Worm (Caenorhabditis elegans) whole organism, L3 larva: ENCODE data around the gene C11E4.8.
A peak's percentile ranks its signal among the peaks of the same experiment; 100 is the strongest.

Experiments used
- R02D3.7 ChIP-seq: fragments of 150-350 bp; optimal IDR thresholded peaks from 2 replicates; lab custom pipeline; 2014; ENCODE audit warnings: missing biosample characterization, missing genetic modification characterization
- ZK546.5 ChIP-seq: sonication (generic microtip); optimal IDR thresholded peaks from 2 replicates; lab custom pipeline; 2017; ENCODE audit warnings: missing biosample characterization, missing genetic modification characterization
- aly-2 ChIP-seq: fragments of 150-350 bp; optimal IDR thresholded peaks from 2 replicates; lab custom pipeline; 2014; ENCODE audit warnings: missing biosample characterization, missing genetic modification characterization
- ama-1 ChIP-seq: fragments of 150-350 bp; optimal IDR thresholded peaks from 2 replicates; lab custom pipeline; 2018
- ceh-28 ChIP-seq: fragments of 150-350 bp; optimal IDR thresholded peaks from 2 replicates; lab custom pipeline; 2014; ENCODE audit warnings: missing biosample characterization, missing genetic modification reagents, missing genetic modification characterization
- ceh-82 ChIP-seq: fragments of 150-350 bp; optimal IDR thresholded peaks from 2 replicates; lab custom pipeline; 2014; ENCODE audit warnings: missing biosample characterization, missing genetic modification characterization
- ceh-9 ChIP-seq: sonication (generic microtip); optimal IDR thresholded peaks from 2 replicates; lab custom pipeline; 2018; ENCODE audit warnings: missing biosample characterization, missing genetic modification characterization
- daf-12 ChIP-seq: fragments of 150-350 bp; optimal IDR thresholded peaks from 2 replicates; lab custom pipeline; 2014; ENCODE audit warnings: missing biosample characterization, missing genetic modification reagents, missing genetic modification characterization
- egl-5 ChIP-seq: fragments of 150-350 bp; optimal IDR thresholded peaks from 2 replicates; lab custom pipeline; 2017; ENCODE audit warnings: missing biosample characterization, missing genetic modification reagents, missing genetic modification characterization, inconsistent platforms
- elt-1 ChIP-seq: fragments of 150-350 bp; optimal IDR thresholded peaks from 2 replicates; lab custom pipeline; 2014; ENCODE audit warnings: missing biosample characterization, missing genetic modification characterization
- elt-3 ChIP-seq, 3 experiments: fragments of 150-350 bp in 1 of 3; sonication (generic microtip) in 2 of 3; optimal IDR thresholded peaks; 2 replicates in 2 of 3; 4 replicates in 1 of 3; lab custom pipeline; 2014 to 2017; ENCODE audit warnings: missing biosample characterization in 3 of 3, missing genetic modification characterization in 3 of 3
- fkh-10 ChIP-seq: sonication (generic microtip); optimal IDR thresholded peaks from 2 replicates; lab custom pipeline; 2017; ENCODE audit warnings: missing biosample characterization, missing genetic modification reagents, missing genetic modification characterization
- fkh-2 ChIP-seq: fragments of 150-350 bp; optimal IDR thresholded peaks from 2 replicates; lab custom pipeline; 2014; ENCODE audit warnings: missing biosample characterization, missing genetic modification reagents, missing genetic modification characterization
- fos-1 ChIP-seq: fragments of 150-350 bp; optimal IDR thresholded peaks from 2 replicates; lab custom pipeline; 2014; ENCODE audit warnings: missing biosample characterization, missing genetic modification characterization
- hmg-11 ChIP-seq: sonication (generic microtip); optimal IDR thresholded peaks from 2 replicates; lab custom pipeline; 2016; ENCODE audit warnings: missing genetic modification characterization, missing compliant biosample characterization
- jun-1 ChIP-seq: fragments of 150-350 bp; optimal IDR thresholded peaks from 2 replicates; lab custom pipeline; 2014; ENCODE audit warnings: missing biosample characterization, missing genetic modification reagents, missing genetic modification characterization
- lin-39 ChIP-seq: fragments of 150-350 bp; optimal IDR thresholded peaks from 2 replicates; lab custom pipeline; 2018; ENCODE audit warnings: missing biosample characterization, missing genetic modification reagents, missing genetic modification characterization
- lsy-12 ChIP-seq: sonication (generic microtip); optimal IDR thresholded peaks from 2 replicates; lab custom pipeline; 2016; ENCODE audit warnings: mild to moderate bottlenecking, missing genetic modification characterization, missing compliant biosample characterization
- mdl-1 ChIP-seq: fragments of 150-350 bp; optimal IDR thresholded peaks from 2 replicates; lab custom pipeline; 2014; ENCODE audit warnings: missing biosample characterization, missing genetic modification characterization
- mml-1 ChIP-seq: fragments of 150-350 bp; sonication (generic microtip); optimal IDR thresholded peaks from 3 replicates; lab custom pipeline; 2014; ENCODE audit warnings: missing biosample characterization, missing genetic modification characterization
- nfya-1 ChIP-seq: sonication (generic microtip); optimal IDR thresholded peaks from 2 replicates; lab custom pipeline; 2017; ENCODE audit warnings: missing genetic modification characterization, mild to moderate bottlenecking, missing compliant biosample characterization, antibody characterized with exemption, moderate library complexity; ENCODE audit not compliant: insufficient read depth
- nhr-11 ChIP-seq: fragments of 150-350 bp; optimal IDR thresholded peaks from 2 replicates; lab custom pipeline; 2014; ENCODE audit warnings: missing biosample characterization, missing genetic modification characterization
- nhr-23 ChIP-seq: fragments of 150-350 bp; optimal IDR thresholded peaks from 2 replicates; lab custom pipeline; 2014; ENCODE audit warnings: missing biosample characterization, missing genetic modification reagents, missing genetic modification characterization
- nhr-237 ChIP-seq: fragments of 150-350 bp; optimal IDR thresholded peaks from 2 replicates; lab custom pipeline; 2014; ENCODE audit warnings: missing biosample characterization, missing genetic modification characterization
- nhr-25 ChIP-seq: sonication (generic microtip); optimal IDR thresholded peaks from 2 replicates; lab custom pipeline; 2017; ENCODE audit warnings: missing biosample characterization, missing genetic modification characterization
- nhr-43 ChIP-seq: sonication (generic microtip); optimal IDR thresholded peaks from 2 replicates; lab custom pipeline; 2016; ENCODE audit warnings: mild to moderate bottlenecking, missing genetic modification characterization, missing compliant biosample characterization; ENCODE audit not compliant: poor library complexity, severe bottlenecking
- nhr-67 ChIP-seq: fragments of 150-350 bp; optimal IDR thresholded peaks from 2 replicates; lab custom pipeline; 2014; ENCODE audit warnings: missing biosample characterization, missing genetic modification characterization
- nhr-76 ChIP-seq: fragments of 150-350 bp; sonication (generic microtip); optimal IDR thresholded peaks from 5 replicates; lab custom pipeline; 2014; ENCODE audit warnings: missing biosample characterization, missing genetic modification characterization
- nhr-77 ChIP-seq: fragments of 150-350 bp; optimal IDR thresholded peaks from 2 replicates; lab custom pipeline; 2014; ENCODE audit warnings: missing biosample characterization, missing genetic modification characterization
- pha-4 ChIP-seq: fragments of 150-350 bp; optimal IDR thresholded peaks from 2 replicates; lab custom pipeline; 2014; ENCODE audit warnings: missing biosample characterization, missing genetic modification reagents, missing genetic modification characterization
- pqm-1 ChIP-seq: fragments of 150-350 bp; optimal IDR thresholded peaks from 2 replicates; lab custom pipeline; 2017; ENCODE audit warnings: missing biosample characterization, missing genetic modification characterization, inconsistent platforms
- sea-2 ChIP-seq: fragments of 150-350 bp; sonication (generic microtip); optimal IDR thresholded peaks from 4 replicates; lab custom pipeline; 2014; ENCODE audit warnings: missing biosample characterization, missing genetic modification reagents, missing genetic modification characterization
- skn-1 ChIP-seq: fragments of 150-350 bp; optimal IDR thresholded peaks from 2 replicates; lab custom pipeline; 2014; ENCODE audit warnings: missing biosample characterization, missing genetic modification characterization
- snpc-4 ChIP-seq: fragments of 150-350 bp; optimal IDR thresholded peaks from 2 replicates; lab custom pipeline; 2014; ENCODE audit warnings: missing biosample characterization, missing genetic modification characterization
- tbx-2 ChIP-seq: sonication (generic microtip); optimal IDR thresholded peaks from 2 replicates; lab custom pipeline; 2016; ENCODE audit warnings: mild to moderate bottlenecking, missing genetic modification characterization, missing compliant biosample characterization
- unc-39 ChIP-seq: sonication (generic microtip); optimal IDR thresholded peaks from 4 replicates; lab custom pipeline; 2017; ENCODE audit warnings: missing biosample characterization, missing genetic modification characterization
- unc-62 ChIP-seq: fragments of 150-350 bp; sonication (generic microtip); optimal IDR thresholded peaks from 4 replicates; lab custom pipeline; 2014; ENCODE audit warnings: missing biosample characterization, missing genetic modification reagents, missing genetic modification characterization
- zag-1 ChIP-seq: fragments of 150-350 bp; optimal IDR thresholded peaks from 2 replicates; lab custom pipeline; 2014; ENCODE audit warnings: missing biosample characterization, missing genetic modification characterization
- ztf-11 ChIP-seq: fragments of 150-350 bp; optimal IDR thresholded peaks from 2 replicates; lab custom pipeline; 2014; ENCODE audit warnings: missing biosample characterization, missing genetic modification characterization
- ztf-4 ChIP-seq: fragments of 150-350 bp; optimal IDR thresholded peaks from 2 replicates; lab custom pipeline; 2014; ENCODE audit warnings: missing biosample characterization, missing genetic modification characterization

C11E4.8 gene

ce11 chrX:9653478-9653877, 33.2 kb downstream of the C11E4.8 start:
- no peak for TF ChIP-seq nhr-237 (tag; lab: Kevin White, UChicago)
- TF ChIP-seq nhr-23 = no peak
- TF ChIP-seq ceh-9 (tag; lab: Kevin White, UChicago) = no peak
- TF ChIP-seq nhr-76 (tag; lab: Kevin White, UChicago) = no peak
- TF ChIP-seq ztf-4 (tag; lab: Kevin White, UChicago) = no peak
- TF ChIP-seq ama-1 (lab: Kevin White, UChicago) = no peak
- TF ChIP-seq lsy-12 = no peak
- TF ChIP-seq skn-1 = no peak
- TF ChIP-seq mml-1 (tag; lab: Kevin White, UChicago) = no peak
- no peak for TF ChIP-seq aly-2
- no peak for TF ChIP-seq nhr-11 (tag; lab: Kevin White, UChicago)
- TF ChIP-seq pqm-1 (tag; lab: Kevin White, UChicago) = no peak
- TF ChIP-seq, all 47 proteins: peak for 0

ce11 chrX:9654232-9654631, 34.0 kb downstream of the C11E4.8 start:
- TF ChIP-seq ama-1 (lab: Kevin White, UChicago) = no peak
- TF ChIP-seq fos-1 (tag; lab: Kevin White, UChicago) = no peak
- TF ChIP-seq nfya-1 (tag; lab: Kevin White, UChicago) = no peak
- no peak for TF ChIP-seq pqm-1 (tag; lab: Kevin White, UChicago)
- TF ChIP-seq mdl-1 = no peak
- TF ChIP-seq nhr-43 (tag; lab: Kevin White, UChicago) = no peak
- no peak for TF ChIP-seq nhr-67 (tag; lab: Kevin White, UChicago)
- no peak for TF ChIP-seq tbx-2 (tag; lab: Kevin White, UChicago)
- no peak for TF ChIP-seq ztf-11 (tag; lab: Kevin White, UChicago)
- TF ChIP-seq sea-2 (GFP tag; lab: Kevin White, UChicago) = no peak
- TF ChIP-seq daf-12 = no peak
- no peak for TF ChIP-seq nhr-25
- TF ChIP-seq zag-1 = no peak

- no peak for TF ChIP-seq nhr-23
- TF ChIP-seq elt-3 (tag; optimal IDR thresholded peaks at IDR 0.05; lab: Kevin White, UChicago) = no peak
- TF ChIP-seq lin-39 = no peak
- no peak for TF ChIP-seq jun-1
- TF ChIP-seq nhr-11 (tag; lab: Kevin White, UChicago) = no peak
- TF ChIP-seq hmg-11 (tag; lab: Kevin White, UChicago) = no peak
Observed at ce11 chrX:9656772-9657171, 36.5 kb downstream of the C11E4.8 start.

- TF ChIP-seq snpc-4 = no peak
- TF ChIP-seq ZK546.5 = no peak
- no peak for TF ChIP-seq pha-4
- TF ChIP-seq tbx-2 (tag; lab: Kevin White, UChicago) = no peak
- TF ChIP-seq aly-2 = no peak
- TF ChIP-seq egl-5 = no peak
- TF ChIP-seq daf-12 = no peak
- no peak for TF ChIP-seq jun-1
- TF ChIP-seq fos-1 (tag; lab: Kevin White, UChicago) = no peak
Observed at ce11 chrX:9665944-9666343, 45.7 kb downstream of the C11E4.8 start.

- TF ChIP-seq unc-62 (GFP tag; lab: Kevin White, UChicago) = peak; percentile 49
- peak; percentile 30 for TF ChIP-seq ceh-28 (tag; lab: Kevin White, UChicago)
- TF ChIP-seq nhr-77 (tag; lab: Kevin White, UChicago) = no peak
- TF ChIP-seq elt-3 (tag; optimal IDR thresholded peaks at IDR 0.05; lab: Kevin White, UChicago) = no peak
- no peak for TF ChIP-seq egl-5
- peak; percentile 15 for TF ChIP-seq nhr-25
- no peak for TF ChIP-seq ZK546.5
- peak; percentile 20 for TF ChIP-seq fkh-10 (GFP tag; lab: Kevin White, UChicago)
- peak; percentile 50 for TF ChIP-seq nhr-23
- TF ChIP-seq ceh-82 (tag; lab: Kevin White, UChicago) = no peak
- peak; percentile 17 for TF ChIP-seq nhr-43 (tag; lab: Kevin White, UChicago)
- TF ChIP-seq skn-1 = no peak
- no peak for TF ChIP-seq fkh-2
- no peak for TF ChIP-seq unc-39
- TF ChIP-seq R02D3.7 (tag; lab: Kevin White, UChicago) = peak; percentile 11
- TF ChIP-seq elt-1 (tag; lab: Kevin White, UChicago) = peak; percentile 68
Observed at ce11 chrX:9667391-9667790, 47.2 kb downstream of the C11E4.8 start.
